Worm (Caenorhabditis elegans): ENCODE data around the gene scly-1.

DNA sequence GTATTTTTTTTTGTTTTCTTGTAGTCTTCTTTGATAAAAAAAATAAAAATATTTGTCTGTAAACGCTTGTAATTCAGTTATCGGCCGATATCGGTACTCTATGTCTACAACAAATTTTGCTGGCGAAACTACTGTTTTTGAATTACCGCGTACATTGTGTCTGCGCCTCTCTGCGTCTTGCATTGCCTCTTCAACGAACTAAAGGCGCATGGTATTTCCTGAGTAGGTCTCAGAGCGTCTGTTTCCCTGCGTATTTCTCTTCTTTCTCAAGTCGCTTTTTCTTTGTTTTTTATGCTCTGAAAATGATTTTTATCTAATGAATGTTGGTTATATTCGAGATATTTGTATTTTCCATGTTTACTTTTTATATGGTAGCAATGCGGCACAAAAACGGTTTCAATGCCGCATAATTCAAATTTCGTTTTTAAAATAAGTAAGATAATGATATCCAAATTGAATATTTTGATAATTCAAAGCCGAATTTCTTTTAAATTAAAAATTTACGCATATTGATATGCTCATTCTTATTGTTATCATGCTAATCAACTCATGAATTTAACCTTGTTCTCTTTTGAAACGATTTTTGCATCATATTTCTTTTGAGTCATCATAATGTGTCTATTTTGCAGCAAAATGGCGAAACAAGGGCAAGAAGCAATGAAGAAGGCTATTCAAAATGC is 30.0 kb downstream of the scly-1 start, which contains the start of gene phb-2:
- TF ChIP-seq unc-62 (GFP tag; optimal IDR thresholded peaks at IDR 0.05) (no peak), ceh-82 (tag; optimal IDR thresholded peaks at IDR 0.05) (peak; percentile 11), snpc-4 (tag; optimal IDR thresholded peaks at IDR 0.05) (peak; percentile 3)
